Worm (Caenorhabditis elegans): ENCODE results near the gene bus-2.

Gene bus-2

DNA sequence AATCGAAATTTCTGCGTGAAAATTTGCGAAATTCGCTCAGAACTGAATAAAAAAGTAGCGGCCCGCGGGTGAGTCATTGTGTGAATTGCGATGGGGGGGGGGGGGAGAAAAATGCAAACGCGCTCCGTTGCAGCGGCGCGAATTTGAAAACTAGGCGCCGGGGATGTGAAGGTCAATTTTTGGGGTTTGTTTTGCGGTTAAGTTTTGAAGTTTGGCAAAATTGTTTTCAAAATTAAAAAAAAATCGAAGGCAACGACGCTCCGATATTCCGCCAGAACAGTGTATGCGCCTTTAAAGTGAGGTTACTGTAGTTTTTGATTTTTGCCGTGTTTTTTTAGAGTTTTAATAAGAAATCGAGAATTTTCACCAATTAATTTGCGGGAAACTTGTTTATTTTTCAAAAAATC is 38.6 kb downstream of the bus-2 start (continued):
- TF ChIP-seq nhr-10 (tag; optimal IDR thresholded peaks at IDR 0.05), result no peak
- TF ChIP-seq mdt-29 (GFP tag; IDR thresholded peaks at IDR 0.05), result 0 out of 2 replicates have a peak, but pooled peaks have one; percentile 39
- no peak for TF ChIP-seq skn-1 (tag; optimal IDR thresholded peaks at IDR 0.05)
- no peak for TF ChIP-seq egl-27 (tag; optimal IDR thresholded peaks at IDR 0.05)
- TF ChIP-seq zip-11 (GFP tag; IDR thresholded peaks at IDR 0.05), result no peak
- TF ChIP-seq F49E8.2 (tag; optimal IDR thresholded peaks at IDR 0.05; ENCODE audit: borderline replicate concordance), result peak; percentile 49
- TF ChIP-seq dpl-1 (GFP tag; optimal IDR thresholded peaks at IDR 0.05), result peak; percentile 81
- TF ChIP-seq tag-97 (GFP tag; IDR thresholded peaks at IDR 0.05), result no peak
- no peak for TF ChIP-seq mxl-2 (GFP tag; conservative IDR thresholded peaks at IDR 0.05)
- TF ChIP-seq mes-2 (tag; optimal IDR thresholded peaks at IDR 0.05; ENCODE audit: poor library complexity, severe bottlenecking), result peak; percentile 70
- TF ChIP-seq ZK337.2 (GFP tag; IDR thresholded peaks at IDR 0.05), result no peak
- peak in 1 of 2 experiments; percentile 47 for TF ChIP-seq hif-1 (tag; optimal IDR thresholded peaks at IDR 0.05)
- no peak for TF ChIP-seq lin-39 (tag; optimal IDR thresholded peaks at IDR 0.05)
- TF ChIP-seq zfp-2 (tag; optimal IDR thresholded peaks at IDR 0.05), result no peak

DNA sequence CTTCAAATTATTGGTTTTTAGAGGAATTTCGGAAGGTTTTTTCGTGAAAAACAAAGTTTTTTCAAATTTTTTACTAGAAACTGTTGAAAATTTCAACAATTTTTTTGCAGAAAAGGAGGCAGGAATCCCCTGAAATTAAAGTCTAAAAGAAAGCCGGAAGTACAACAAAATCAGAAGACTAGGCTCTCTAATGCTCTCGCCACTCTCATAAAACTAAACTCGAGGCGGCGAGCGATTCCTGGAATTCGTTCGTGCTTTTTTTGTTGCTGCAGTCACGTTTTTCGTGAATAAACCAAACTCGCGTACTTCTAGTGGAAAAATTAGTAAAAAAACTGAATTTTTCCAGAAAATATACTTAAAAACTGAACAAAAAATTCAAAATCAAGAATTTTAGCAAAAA is 39.2 kb downstream of the bus-2 start:
- TF ChIP-seq saeg-2 (GFP tag; IDR thresholded peaks at IDR 0.05) (no peak), madf-9 (GFP tag; conservative IDR thresholded peaks at IDR 0.05) (0 out of 2 replicates have a peak, but pooled peaks have one; percentile 23)

DNA sequence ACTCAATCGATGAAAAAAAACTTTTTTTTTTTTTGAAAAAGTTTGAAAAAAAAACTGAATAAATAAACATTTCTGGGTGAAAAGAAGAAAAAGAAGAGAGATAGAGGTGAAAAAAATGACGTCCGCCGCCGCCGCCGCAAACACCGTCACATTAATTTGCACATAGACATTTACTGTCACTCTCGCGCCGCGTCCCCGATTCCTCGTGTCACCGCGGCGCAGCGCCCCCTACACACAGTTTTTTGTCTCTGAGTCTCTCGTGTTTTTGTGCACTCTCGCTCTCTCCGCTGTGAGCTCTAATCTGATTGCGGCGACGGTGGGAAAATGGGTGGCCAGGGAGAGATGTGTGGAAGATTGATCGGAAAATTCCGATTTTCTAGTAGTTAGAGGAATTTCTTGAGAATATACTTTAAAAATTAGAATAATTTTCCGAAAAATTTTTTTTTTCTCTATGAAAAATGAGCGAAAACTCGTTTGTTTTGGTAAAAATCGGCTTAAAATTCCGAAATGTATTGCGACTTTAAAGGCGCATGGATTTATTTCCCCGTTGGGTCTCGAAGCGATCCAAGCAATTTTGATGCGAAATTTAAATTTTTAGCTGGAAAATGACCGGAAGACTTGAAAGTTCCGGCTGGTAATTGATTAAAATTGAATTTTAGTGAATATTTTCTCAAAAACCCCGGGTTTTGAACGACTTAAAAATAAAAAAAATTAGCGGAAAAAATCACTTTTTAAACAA is 39.8 kb downstream of the bus-2 start:
- peak; percentile 61 for TF ChIP-seq mxl-3 (GFP tag; optimal IDR thresholded peaks at IDR 0.05)
- peak; percentile 40 for TF ChIP-seq mes-2 (tag; optimal IDR thresholded peaks at IDR 0.05; ENCODE audit: poor library complexity, severe bottlenecking)
- TF ChIP-seq dmd-6 (GFP tag; IDR thresholded peaks at IDR 0.05), result peak; percentile 48; the same call in 1 of the 2 replicates
- TF ChIP-seq unc-130 (GFP tag; optimal IDR thresholded peaks at IDR 0.05), result no peak
- TF ChIP-seq nhr-111 (GFP tag; optimal IDR thresholded peaks at IDR 0.05), result no peak
- peak; percentile 16 for TF ChIP-seq pqm-1 (tag; optimal IDR thresholded peaks at IDR 0.05)
- no peak for TF ChIP-seq daf-16 (GFP tag; optimal IDR thresholded peaks at IDR 0.05)
- TF ChIP-seq daf-16 (tag; optimal IDR thresholded peaks at IDR 0.05), result peak; percentile 38
- TF ChIP-seq mdl-1 (tag; optimal IDR thresholded peaks at IDR 0.05), result peak; percentile 27 to 40
- peak in 1 of 2 experiments; percentile 77 for TF ChIP-seq unc-62 (GFP tag; optimal IDR thresholded peaks at IDR 0.05 in 1 of 2)
- no peak for TF ChIP-seq unc-62 (tag; optimal IDR thresholded peaks at IDR 0.05)
- TF ChIP-seq egl-43 (GFP tag; IDR thresholded peaks at IDR 0.05), result peak; percentile 63; the same call in 1 of the 2 replicates
- TF ChIP-seq ZK337.2 (GFP tag; IDR thresholded peaks at IDR 0.05), result no peak
- TF ChIP-seq hlh-11 (tag; optimal IDR thresholded peaks at IDR 0.05), result peak; percentile 61
- peak; percentile 59 for TF ChIP-seq lin-38 (GFP tag; IDR thresholded peaks at IDR 0.05)
- TF ChIP-seq dpl-1 (GFP tag; optimal IDR thresholded peaks at IDR 0.05), result peak; percentile 3
- no peak for TF ChIP-seq tra-1 (GFP tag; IDR thresholded peaks at IDR 0.05)
- TF ChIP-seq hmg-1.1 (GFP tag; IDR thresholded peaks at IDR 0.05), result peak; percentile 50; the same call in 1 of the 2 replicates
- TF ChIP-seq dve-1 (tag; optimal IDR thresholded peaks at IDR 0.05; ENCODE audit: insufficient read depth), result peak; percentile 42
- peak; percentile 40 for TF ChIP-seq aha-1 (tag)
- TF ChIP-seq snpc-4 (tag; optimal IDR thresholded peaks at IDR 0.05), result no peak
- TF ChIP-seq hlh-30 (tag; optimal IDR thresholded peaks at IDR 0.05; ENCODE audit: insufficient read depth), result peak; percentile 75
- peak; percentile 18 for TF ChIP-seq nhr-28 (tag; optimal IDR thresholded peaks at IDR 0.05)
- TF ChIP-seq fos-1 (tag; optimal IDR thresholded peaks at IDR 0.05), result no peak
- peak; percentile 47; the same call in 1 of the 2 replicates for TF ChIP-seq madf-9 (GFP tag; conservative IDR thresholded peaks at IDR 0.05)
- TF ChIP-seq set-16 (GFP tag; IDR thresholded peaks at IDR 0.05), result peak; percentile 61
